Worm (Caenorhabditis elegans) whole organism, young adult: ENCODE measurements around the gene cyh-1.

Experiments
- B0035.1 ChIP-seq: sonication (generic microtip); optimal IDR thresholded peaks from 2 replicates; lab custom pipeline; 2016; ENCODE audit warnings: missing genetic modification characterization, mild to moderate bottlenecking, missing compliant biosample characterization, missing genotype, missing genetic modification reagents
- B0336.3 ChIP-seq: fragments of 200-800 bp; sonication (Bioruptor generic); IDR thresholded peaks from 2 replicates; pipeline ENCODE4 v1.3.6; 2022; ENCODE audit warnings: missing genetic modification characterization, missing compliant biosample characterization
- C06A6.2 ChIP-seq: fragments of 200-800 bp; sonication (Bioruptor generic); conservative IDR thresholded peaks from 2 replicates; pipeline ENCODE4 v1.3.6; 2022; ENCODE audit warnings: missing genetic modification characterization, missing compliant biosample characterization
- F23B12.7 ChIP-seq: sonication (generic microtip); optimal IDR thresholded peaks from 2 replicates; lab custom pipeline; 2017; ENCODE audit warnings: missing genetic modification characterization, mild to moderate bottlenecking, missing compliant biosample characterization, antibody characterized with exemption, moderate library complexity; ENCODE audit not compliant: insufficient read depth
- F37B4.10 ChIP-seq: fragments of 200-800 bp; sonication (Bioruptor generic); IDR thresholded peaks from 2 replicates; pipeline ENCODE4 v1.3.6; 2022; ENCODE audit warnings: missing genetic modification characterization, missing compliant biosample characterization
- F39B2.1 ChIP-seq: fragments of 200-800 bp; sonication (Bioruptor generic); IDR thresholded peaks from 2 replicates; pipeline ENCODE4 v1.3.6; 2022; ENCODE audit warnings: missing genetic modification reagents, missing genetic modification characterization, missing compliant biosample characterization
- F55B11.4 ChIP-seq: sonication (generic microtip); optimal IDR thresholded peaks from 2 replicates; lab custom pipeline; 2016; ENCODE audit warnings: missing compliant biosample characterization, missing genetic modification characterization, borderline replicate concordance; ENCODE audit not compliant: insufficient read depth
- K11D2.4 ChIP-seq: fragments of 200-800 bp; sonication (Bioruptor generic); IDR thresholded peaks from 2 replicates; pipeline ENCODE4 v1.3.6; 2022; ENCODE audit warnings: missing genetic modification reagents, missing genetic modification characterization, missing compliant biosample characterization
- K12H6.12 ChIP-seq: fragments of 200-800 bp; sonication (Bioruptor generic); optimal IDR thresholded peaks from 2 replicates; lab custom pipeline; 2018; ENCODE audit warnings: mild to moderate bottlenecking, missing genetic modification characterization, missing compliant biosample characterization
- Y53F4B.3 ChIP-seq: fragments of 200-800 bp; sonication (Bioruptor generic); IDR thresholded peaks from 2 replicates; pipeline ENCODE4 v1.3.6; 2022; ENCODE audit warnings: missing genetic modification reagents, missing genetic modification characterization, missing compliant biosample characterization
- Y53G8AR.9 ChIP-seq: fragments of 200-800 bp; sonication (Bioruptor generic); conservative IDR thresholded peaks from 2 replicates; pipeline ENCODE4 v1.3.6; 2022; ENCODE audit warnings: missing genetic modification reagents, missing genetic modification characterization, missing compliant biosample characterization
- Y95B8A.8 ChIP-seq: fragments of 200-800 bp; sonication (Bioruptor generic); IDR thresholded peaks from 2 replicates; pipeline ENCODE4 v1.3.6; 2022; ENCODE audit warnings: missing genetic modification reagents, missing genetic modification characterization, missing compliant biosample characterization
- ZK185.1 ChIP-seq: sonication (generic microtip); optimal IDR thresholded peaks from 2 replicates; lab custom pipeline; 2016; ENCODE audit warnings: mild to moderate bottlenecking, missing genetic modification characterization, missing compliant biosample characterization; ENCODE audit not compliant: poor library complexity, severe bottlenecking
- athp-1 ChIP-seq: sonication (generic microtip); optimal IDR thresholded peaks from 2 replicates; lab custom pipeline; 2017; ENCODE audit warnings: mild to moderate bottlenecking, missing genetic modification characterization, missing compliant biosample characterization
- attf-5 ChIP-seq: fragments of 200-800 bp; sonication (Bioruptor generic); optimal IDR thresholded peaks from 2 replicates; lab custom pipeline; 2018; ENCODE audit warnings: mild to moderate bottlenecking, missing genetic modification characterization, missing compliant biosample characterization
- attf-6 ChIP-seq: fragments of 200-800 bp; sonication (Bioruptor generic); IDR thresholded peaks from 2 replicates; pipeline ENCODE4 v1.3.6; 2022; ENCODE audit warnings: missing genetic modification reagents, missing genetic modification characterization, missing compliant biosample characterization
- cebp-1 ChIP-seq, 2 experiments: fragments of 200-800 bp in 1 of 2; sonication (Bioruptor generic) in 1 of 2; sonication (generic microtip) in 1 of 2; IDR thresholded peaks in 1 of 2; optimal IDR thresholded peaks in 1 of 2; 2 replicates each; pipeline versions ENCODE4 v1.3.6 to Lab custom; 2017 to 2022; ENCODE audit warnings: missing compliant biosample characterization in 2 of 2, missing genetic modification characterization in 2 of 2, mild to moderate bottlenecking in 1 of 2, missing genetic modification reagents in 1 of 2, moderate library complexity in 1 of 2
- ceh-27 ChIP-seq: fragments of 200-800 bp; sonication (Bioruptor generic); optimal IDR thresholded peaks from 2 replicates; lab custom pipeline; 2018; ENCODE audit warnings: mild to moderate bottlenecking, missing genetic modification characterization, moderate library complexity, missing compliant biosample characterization
- dox-1 ChIP-seq: fragments of 200-800 bp; sonication (Bioruptor generic); IDR thresholded peaks from 2 replicates; pipeline ENCODE4 v1.3.6; 2022; ENCODE audit warnings: missing genetic modification reagents, missing genetic modification characterization, missing compliant biosample characterization
- ets-4 ChIP-seq: fragments of 200-800 bp; sonication (Bioruptor generic); optimal IDR thresholded peaks from 2 replicates; lab custom pipeline; 2018; ENCODE audit warnings: mild to moderate bottlenecking, missing genetic modification characterization, missing compliant biosample characterization
- hmg-20 ChIP-seq: fragments of 200-800 bp; sonication (Bioruptor generic); IDR thresholded peaks from 2 replicates; pipeline ENCODE4 v1.3.6; 2022; ENCODE audit warnings: missing genetic modification reagents, missing genetic modification characterization, missing compliant biosample characterization
- let-607 ChIP-seq, 2 experiments: fragments of 200-800 bp in 1 of 2; sonication (Bioruptor generic) in 1 of 2; sonication (generic microtip) in 1 of 2; optimal IDR thresholded peaks; 2 replicates each; lab custom pipeline; 2016 to 2018; ENCODE audit warnings: mild to moderate bottlenecking in 2 of 2, missing compliant biosample characterization in 2 of 2, missing genetic modification characterization in 2 of 2, moderate library complexity in 2 of 2, missing genotype in 1 of 2
- lin-26 ChIP-seq: fragments of 200-800 bp; sonication (Bioruptor generic); IDR thresholded peaks from 2 replicates; pipeline ENCODE4 v1.3.6; 2022; ENCODE audit warnings: missing genetic modification reagents, missing genetic modification characterization, missing compliant biosample characterization
- lin-54 ChIP-seq: fragments of 200-800 bp; sonication (Bioruptor generic); optimal IDR thresholded peaks from 2 replicates; lab custom pipeline; 2018; ENCODE audit warnings: mild to moderate bottlenecking, missing genetic modification characterization, missing compliant biosample characterization
- lsl-1 ChIP-seq: fragments of 200-800 bp; sonication (Bioruptor generic); optimal IDR thresholded peaks from 2 replicates; lab custom pipeline; 2018; ENCODE audit warnings: mild to moderate bottlenecking, missing genetic modification characterization, moderate library complexity, missing compliant biosample characterization
- lsy-27 ChIP-seq: sonication (generic microtip); optimal IDR thresholded peaks from 2 replicates; lab custom pipeline; 2017; ENCODE audit warnings: missing genetic modification characterization, mild to moderate bottlenecking, missing compliant biosample characterization, antibody characterized with exemption, missing genotype, borderline replicate concordance; ENCODE audit not compliant: insufficient read depth
- madf-10 ChIP-seq: sonication (generic microtip); optimal IDR thresholded peaks from 2 replicates; lab custom pipeline; 2016; ENCODE audit warnings: mild to moderate bottlenecking, missing genetic modification characterization, missing compliant biosample characterization
- madf-6 ChIP-seq: fragments of 200-800 bp; sonication (Bioruptor generic); IDR thresholded peaks from 2 replicates; pipeline ENCODE4 v1.3.6; 2022; ENCODE audit warnings: missing genetic modification reagents, missing genetic modification characterization, missing compliant biosample characterization
- mcd-1 ChIP-seq: fragments of 200-800 bp; sonication (Bioruptor generic); IDR thresholded peaks from 2 replicates; pipeline ENCODE4 v1.3.6; 2022; ENCODE audit warnings: missing genetic modification reagents, missing genetic modification characterization, missing compliant biosample characterization
- mel-28 ChIP-seq: sonication (generic microtip); optimal IDR thresholded peaks from 2 replicates; lab custom pipeline; 2016; ENCODE audit warnings: borderline replicate concordance, mild to moderate bottlenecking, missing genetic modification characterization, missing compliant biosample characterization
- nfya-1 ChIP-seq: sonication (generic microtip); optimal IDR thresholded peaks from 2 replicates; lab custom pipeline; 2017; ENCODE audit warnings: antibody characterized with exemption, missing compliant biosample characterization, missing genetic modification characterization, borderline replicate concordance; ENCODE audit not compliant: insufficient read depth
- nfyb-1 ChIP-seq: fragments of 200-800 bp; sonication (Bioruptor generic); IDR thresholded peaks from 2 replicates; pipeline ENCODE4 v1.3.6; 2022; ENCODE audit warnings: missing genetic modification reagents, missing genetic modification characterization, missing compliant biosample characterization
- pbrm-1 ChIP-seq: fragments of 200-800 bp; sonication (Bioruptor generic); IDR thresholded peaks from 2 replicates; pipeline ENCODE4 v1.3.6; 2022; ENCODE audit warnings: missing genetic modification reagents, missing genetic modification characterization, missing compliant biosample characterization
- rcor-1 ChIP-seq: fragments of 200-800 bp; sonication (Bioruptor generic); IDR thresholded peaks from 2 replicates; pipeline ENCODE4 v1.3.6; 2022; ENCODE audit warnings: missing genetic modification reagents, missing genetic modification characterization, missing compliant biosample characterization
- rec-8 ChIP-seq, 2 experiments: sonication (generic microtip); optimal IDR thresholded peaks; 2 replicates each; lab custom pipeline; 2016; ENCODE audit warnings: mild to moderate bottlenecking in 2 of 2, missing genetic modification characterization in 2 of 2, missing genetic modification reagents in 2 of 2, missing genotype in 2 of 2, missing biosample characterization in 1 of 2, missing compliant biosample characterization in 1 of 2, moderate library complexity in 1 of 2
- rpc-1 ChIP-seq, 2 experiments: fragments of 150-350 bp in 1 of 2; sonication (generic microtip) in 1 of 2; optimal IDR thresholded peaks; 2 replicates each; lab custom pipeline; 2014 to 2018; ENCODE audit warnings: missing biosample characterization in 1 of 2, missing genetic modification characterization in 1 of 2, missing genetic modification reagents in 1 of 2, missing genotype in 1 of 2
- sea-2 ChIP-seq: fragments of 200-800 bp; sonication (Bioruptor generic); IDR thresholded peaks from 2 replicates; pipeline ENCODE4 v1.3.6; 2022; ENCODE audit warnings: missing genetic modification characterization, missing compliant biosample characterization
- unc-130 ChIP-seq: sonication (generic microtip); optimal IDR thresholded peaks from 2 replicates; lab custom pipeline; 2016; ENCODE audit warnings: missing genetic modification reagents, missing genetic modification characterization, missing compliant biosample characterization
- unc-62 ChIP-seq: fragments of 150-350 bp; optimal IDR thresholded peaks from 2 replicates; lab custom pipeline; 2014; ENCODE audit warnings: missing biosample characterization, missing genetic modification reagents, missing genetic modification characterization
- zfh-2 ChIP-seq: fragments of 200-800 bp; sonication (Bioruptor generic); conservative IDR thresholded peaks from 2 replicates; pipeline ENCODE4 v1.3.6; 2022; ENCODE audit warnings: missing genetic modification reagents, missing genetic modification characterization, missing compliant biosample characterization
- ztf-25 ChIP-seq: fragments of 200-800 bp; sonication (Bioruptor generic); IDR thresholded peaks from 2 replicates; pipeline ENCODE4 v1.3.6; 2022; ENCODE audit warnings: missing genetic modification reagents, missing genetic modification characterization, missing compliant biosample characterization
- ztf-26 ChIP-seq: sonication (generic microtip); optimal IDR thresholded peaks from 2 replicates; lab custom pipeline; 2017; ENCODE audit warnings: missing genetic modification characterization, missing compliant biosample characterization
- ztf-6 ChIP-seq: fragments of 200-800 bp; sonication (Bioruptor generic); IDR thresholded peaks from 2 replicates; pipeline ENCODE4 v1.3.6; 2022; ENCODE audit warnings: missing genetic modification reagents, missing genetic modification characterization, missing compliant biosample characterization

The cyh-1 gene

DNA sequence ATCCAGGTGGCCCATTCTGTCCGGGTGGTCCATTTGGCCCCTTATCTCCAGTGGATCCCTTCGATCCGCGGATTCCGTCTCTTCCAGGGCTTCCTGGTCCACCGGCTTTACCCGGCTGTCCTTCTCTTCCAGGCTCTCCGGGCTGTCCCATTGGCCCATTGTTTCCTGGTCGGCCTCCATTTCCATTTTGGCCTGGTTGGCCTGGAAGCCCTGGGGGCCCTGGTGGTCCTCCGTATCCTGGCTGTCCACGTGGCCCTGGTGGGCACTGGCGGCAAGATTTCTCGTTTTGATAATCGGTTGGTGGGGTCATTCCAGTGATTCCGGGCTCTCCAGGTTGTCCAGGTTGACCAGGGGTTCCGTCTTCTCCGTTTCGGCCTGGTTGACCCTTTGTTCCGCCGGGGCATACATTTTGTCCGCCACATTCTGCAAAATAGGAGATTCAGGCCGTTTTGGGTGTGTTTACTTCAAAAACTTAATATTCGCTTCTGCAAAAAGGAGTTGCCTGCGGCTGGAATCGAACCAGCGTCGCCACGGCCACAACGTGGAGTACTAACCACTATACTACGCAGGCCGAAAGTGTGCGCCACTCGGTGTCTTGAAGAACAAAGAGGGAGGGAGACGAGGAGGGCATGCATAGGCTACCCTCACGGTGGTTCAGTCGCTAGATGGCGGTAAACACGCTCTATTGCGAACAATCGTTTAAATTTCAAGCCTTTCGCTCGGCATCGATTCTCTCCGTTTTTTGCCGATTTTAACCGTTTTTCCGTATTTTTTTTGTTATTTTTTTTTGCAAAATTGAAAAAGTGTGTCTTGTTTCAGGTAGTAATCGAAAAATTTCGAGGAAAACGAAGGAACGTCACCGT, 16.4 kb downstream of the cyh-1 start, which contains the start of gene W09G10.9:
W09G10.9 (plus strand) TSS at position 813 of the 863 bp plus-strand sequence.
- TF ChIP-seq rec-8 (tag; optimal IDR thresholded peaks at IDR 0.05; lab: Kevin White, UChicago) (peak in 1 of 2 experiments; percentile 30), pbrm-1 (GFP tag; lab: Robert Waterston, UW) (peak; percentile 91), madf-6 (GFP tag; lab: Robert Waterston, UW) (peak; percentile 73), nfya-1 (no peak), attf-5 (peak; percentile 71), zfh-2 (GFP tag; lab: Robert Waterston, UW) (peak; percentile 82), unc-62 (GFP tag; lab: Kevin White, UChicago) (no peak), rpc-1 (optimal IDR thresholded peaks at IDR 0.05; lab: Kevin White, UChicago) (peak; percentile 68), rpc-1 (tag; optimal IDR thresholded peaks at IDR 0.05; lab: Kevin White, UChicago) (peak; percentile 73), hmg-20 (GFP tag; lab: Robert Waterston, UW) (peak; percentile 76; the same call in 1 of the 2 replicates), unc-130 (no peak), ets-4 (GFP tag; lab: Kevin White, UChicago) (no peak), F37B4.10 (no peak), let-607 (tag; optimal IDR thresholded peaks at IDR 0.05; lab: Kevin White, UChicago) (no peak), dox-1 (GFP tag; lab: Robert Waterston, UW) (peak; percentile 91), ztf-6 (GFP tag; lab: Robert Waterston, UW) (0 out of 2 replicates have a peak, but pooled peaks have one; percentile 56), lin-54 (GFP tag; lab: Kevin White, UChicago) (peak; percentile 45), ztf-25 (GFP tag; lab: Robert Waterston, UW) (peak; percentile 77; the same call in 1 of the 2 replicates), F23B12.7 (peak; percentile 57), Y53G8AR.9 (GFP tag; lab: Robert Waterston, UW) (no peak), sea-2 (no peak), rcor-1 (GFP tag; lab: Robert Waterston, UW) (peak; percentile 82), K12H6.12 (peak; percentile 54), K11D2.4 (peak; percentile 84), C06A6.2 (0 out of 2 replicates have a peak, but pooled peaks have one; percentile 45), mcd-1 (GFP tag; lab: Robert Waterston, UW) (peak; percentile 96), mel-28 (tag; lab: Kevin White, UChicago) (no peak), lsl-1 (peak; percentile 56), lsy-27 (tag; lab: Kevin White, UChicago) (no peak), ztf-26 (peak; percentile 2), Y53F4B.3 (GFP tag; lab: Robert Waterston, UW) (peak; percentile 44; the same call in 1 of the 2 replicates), ceh-27 (GFP tag; lab: Kevin White, UChicago) (peak; percentile 74), athp-1 (peak; percentile 9), nfyb-1 (peak; percentile 90), B0035.1 (tag; lab: Kevin White, UChicago) (peak; percentile 18), madf-10 (tag; lab: Kevin White, UChicago) (peak; percentile 44), ZK185.1 (tag; lab: Kevin White, UChicago) (peak; percentile 71), cebp-1 (GFP tag; IDR thresholded peaks at IDR 0.05; lab: Robert Waterston, UW) (no peak), cebp-1 (tag; optimal IDR thresholded peaks at IDR 0.05; lab: Kevin White, UChicago) (peak; percentile 65), B0336.3 (GFP tag; lab: Robert Waterston, UW) (peak; percentile 49; the same call in 1 of the 2 replicates), F55B11.4 (tag; lab: Kevin White, UChicago) (no peak), lin-26 (GFP tag; lab: Robert Waterston, UW) (peak; percentile 81), F39B2.1 (GFP tag; lab: Robert Waterston, UW) (no peak), Y95B8A.8 (GFP tag; lab: Robert Waterston, UW) (peak; percentile 83), attf-6 (GFP tag; lab: Robert Waterston, UW) (peak; percentile 64; the same call in 1 of the 2 replicates)
